Worm (Caenorhabditis elegans): ENCODE results near the gene R08C7.11.

The R08C7.11 gene

DNA sequence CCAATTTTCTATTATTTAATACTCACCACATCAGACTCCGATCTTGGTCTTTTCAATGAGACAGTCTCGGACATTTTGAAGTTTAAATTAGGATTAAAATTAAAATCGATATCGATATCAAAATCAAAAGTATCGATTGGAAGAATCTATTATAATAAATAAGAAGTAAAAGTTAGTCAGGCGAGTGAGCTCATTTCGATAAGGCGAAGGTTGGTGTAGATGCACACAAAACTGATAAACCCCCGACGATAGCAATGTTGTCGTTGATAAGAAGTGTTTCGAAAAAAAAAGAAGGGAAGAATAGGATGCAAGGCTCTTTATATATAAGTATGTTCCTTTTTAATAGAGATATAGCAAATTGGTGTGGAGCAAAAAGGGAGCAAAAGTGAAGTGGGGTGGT lies 27.8 kb upstream of the R08C7.11 start, which contains the start of gene M01H9.4:
TSS of gene M01H9.4 (minus strand) at position 379 of the 400 bp plus-strand sequence.
- peak; percentile 98 for TF ChIP-seq elt-2 (tag; optimal IDR thresholded peaks at IDR 0.05)
- TF ChIP-seq pqm-1 (tag; optimal IDR thresholded peaks at IDR 0.05), result peak; percentile 4
- no peak for TF ChIP-seq ceh-18 (tag; optimal IDR thresholded peaks at IDR 0.05)

DNA sequence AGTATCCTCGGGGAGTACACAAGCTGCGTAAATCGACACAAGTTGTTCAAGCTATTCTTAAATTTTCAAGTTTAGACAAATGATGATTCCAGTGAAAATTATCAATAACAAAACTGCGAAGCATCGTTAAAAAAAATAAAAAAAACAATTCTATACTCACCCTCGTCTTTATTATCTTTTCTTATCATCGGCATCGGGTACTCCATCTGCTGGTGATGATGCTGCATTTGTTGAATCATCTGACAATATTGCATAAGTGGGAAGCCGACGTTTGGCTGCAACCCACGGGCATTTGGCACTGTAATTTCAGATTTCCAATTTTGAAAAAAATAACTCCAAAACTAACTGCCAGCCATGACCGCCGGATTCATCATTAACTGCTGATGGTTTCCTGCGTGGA lies 26.6 kb upstream of the R08C7.11 start:
- TF ChIP-seq ceh-2 (tag; optimal IDR thresholded peaks at IDR 0.05) (no peak), hlh-15 (tag; optimal IDR thresholded peaks at IDR 0.05) (no peak), ttx-3 (tag; optimal IDR thresholded peaks at IDR 0.05) (no peak), K02D7.2 (tag; optimal IDR thresholded peaks at IDR 0.05) (no peak), ceh-18 (tag; optimal IDR thresholded peaks at IDR 0.05) (no peak), gmeb-2 (tag; optimal IDR thresholded peaks at IDR 0.05) (no peak), sox-4 (tag; optimal IDR thresholded peaks at IDR 0.05) (no peak), ama-1 (optimal IDR thresholded peaks at IDR 0.05) (no peak), npax-4 (tag; optimal IDR thresholded peaks at IDR 0.05) (no peak), hlh-30 (tag; optimal IDR thresholded peaks at IDR 0.05; ENCODE audit: insufficient read depth) (no peak), zip-5 (tag; optimal IDR thresholded peaks at IDR 0.05) (no peak), dmd-4 (tag; optimal IDR thresholded peaks at IDR 0.05; ENCODE audit: borderline replicate concordance) (no peak), fkh-10 (GFP tag; optimal IDR thresholded peaks at IDR 0.05) (no peak), hlh-13 (GFP tag; optimal IDR thresholded peaks at IDR 0.05) (no peak)

DNA sequence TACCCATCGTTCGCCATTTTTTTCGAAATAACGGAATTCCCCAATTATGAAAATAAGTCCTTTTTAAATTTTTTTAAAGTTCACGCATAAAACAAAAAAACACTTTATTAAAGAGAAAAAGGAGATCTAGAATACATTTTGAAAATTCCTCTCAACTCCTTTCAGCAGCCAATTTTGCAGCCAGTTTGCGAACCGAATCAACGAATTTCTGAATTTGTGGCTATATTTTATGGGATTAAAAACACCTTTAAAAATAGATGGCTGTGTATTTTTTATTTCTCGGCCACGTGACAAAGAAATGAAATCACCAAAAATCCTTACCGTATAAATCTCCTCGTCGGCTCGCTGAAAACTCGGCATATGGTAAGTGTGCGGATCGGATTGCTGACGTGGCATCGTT lies 25.3 kb upstream of the R08C7.11 start, which contains the start of gene M01H9.10:
TSS of gene M01H9.10 (minus strand) at position 101 of the 400 bp plus-strand sequence.
- no peak for TF ChIP-seq nhr-232 (tag; optimal IDR thresholded peaks at IDR 0.05)
- no peak for TF ChIP-seq gmeb-2 (tag; optimal IDR thresholded peaks at IDR 0.05)
- TF ChIP-seq ceh-31 (tag; optimal IDR thresholded peaks at IDR 0.05), result no peak
- no peak for TF ChIP-seq C08G9.2 (tag; optimal IDR thresholded peaks at IDR 0.05)
- no peak for TF ChIP-seq hlh-6 (tag; optimal IDR thresholded peaks at IDR 0.05)
- TF ChIP-seq nfya-1 (tag; optimal IDR thresholded peaks at IDR 0.05), result no peak

DNA sequence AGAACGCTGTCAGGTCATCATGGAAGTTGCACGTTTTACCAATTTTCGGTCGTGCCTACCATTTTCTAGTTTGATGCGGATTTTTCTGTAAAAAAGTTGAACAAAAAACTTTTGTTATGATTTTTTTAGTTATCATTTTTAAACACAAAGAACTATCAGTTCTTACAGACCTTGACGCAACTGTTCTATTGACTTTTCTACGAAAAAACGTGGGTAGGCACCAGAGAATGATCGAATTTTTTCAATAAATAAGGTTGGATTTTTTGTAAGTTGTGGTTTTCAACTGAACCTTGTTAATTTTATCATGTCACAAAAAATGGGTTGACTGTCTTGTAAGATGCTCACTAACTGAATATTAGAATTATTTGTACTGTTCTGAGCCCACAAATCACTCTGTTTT lies 23.9 kb upstream of the R08C7.11 start:
- TF ChIP-seq rnt-1 (tag; optimal IDR thresholded peaks at IDR 0.05), result no peak
- no peak for TF ChIP-seq hlh-13 (GFP tag; optimal IDR thresholded peaks at IDR 0.05)
- no peak for TF ChIP-seq eyg-1 (tag; optimal IDR thresholded peaks at IDR 0.05)
- TF ChIP-seq ceh-14 (tag; optimal IDR thresholded peaks at IDR 0.05), result no peak
- TF ChIP-seq dmd-4 (tag; optimal IDR thresholded peaks at IDR 0.05; ENCODE audit: borderline replicate concordance), result no peak
- no peak for TF ChIP-seq T23F11.4 (GFP tag; optimal IDR thresholded peaks at IDR 0.05)
- TF ChIP-seq ceh-22 (tag; optimal IDR thresholded peaks at IDR 0.05), result no peak
- TF ChIP-seq hlh-6 (tag; optimal IDR thresholded peaks at IDR 0.05), result no peak

DNA sequence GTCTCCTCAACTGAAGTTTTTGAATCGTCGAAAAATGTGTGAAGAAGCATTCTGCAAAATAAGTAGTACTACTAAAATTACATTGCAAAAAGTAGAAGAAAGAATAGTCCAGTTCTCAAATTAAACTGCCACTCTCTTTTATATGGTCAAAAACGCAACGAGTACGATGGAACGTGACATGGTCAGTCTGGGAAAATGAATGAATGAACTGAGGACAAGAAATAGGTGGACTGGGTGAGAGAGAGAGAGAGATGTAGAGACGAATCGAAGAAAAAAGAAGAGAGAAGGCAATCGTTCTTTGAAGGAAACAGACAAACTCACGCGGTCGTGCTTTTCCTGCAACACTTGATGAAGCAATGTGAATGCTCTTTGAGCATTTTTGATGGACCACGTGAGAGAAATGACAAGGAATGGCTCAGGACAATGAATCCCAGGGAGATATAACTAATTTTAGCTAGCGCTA lies 22.3 kb upstream of the R08C7.11 start, which contains the start of gene M01H9.3:
TSS of gene M01H9.3 (minus strand) at position 51 of the 463 bp plus-strand sequence.
- TF ChIP-seq ceh-18 (tag; optimal IDR thresholded peaks at IDR 0.05) (peak; percentile 82), ceh-30 (tag; optimal IDR thresholded peaks at IDR 0.05) (no peak), unc-55 (GFP tag; optimal IDR thresholded peaks at IDR 0.05) (peak; percentile 51)

DNA sequence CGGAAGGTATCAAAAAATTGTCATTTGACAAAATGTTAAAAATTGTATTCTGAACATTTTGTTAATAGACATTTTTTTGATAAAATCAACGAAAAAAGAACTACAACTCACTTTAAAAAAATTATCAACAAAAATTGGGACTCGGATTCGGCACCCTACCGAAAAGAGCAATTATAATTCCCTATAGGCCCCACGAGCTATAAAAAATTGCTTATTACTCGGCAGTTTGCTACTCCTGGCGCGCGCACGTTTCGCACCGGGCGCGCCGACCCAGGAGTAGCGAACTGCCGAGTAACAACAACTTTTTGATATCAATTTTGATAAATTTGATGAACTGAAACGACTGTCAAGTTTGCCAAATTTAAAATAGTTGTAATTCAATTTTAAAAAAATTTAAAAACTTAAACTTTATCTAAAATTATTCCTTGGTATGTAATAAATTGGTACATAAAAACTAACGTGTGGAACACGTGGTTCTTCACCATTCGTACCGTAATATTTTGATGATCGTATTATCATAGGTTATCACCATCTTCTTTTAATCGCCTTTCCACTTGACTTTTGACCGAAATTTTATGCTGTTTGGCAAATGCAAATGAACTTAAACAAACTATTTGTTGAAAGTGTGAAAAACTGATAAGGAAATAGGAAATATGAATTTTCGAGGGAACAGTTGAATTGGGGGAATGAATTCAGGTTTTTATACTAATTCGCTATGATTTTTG lies 20.8 kb upstream of the R08C7.11 start:
- TF ChIP-seq hlh-15 (tag; optimal IDR thresholded peaks at IDR 0.05), result no peak
- TF ChIP-seq F13H6.1 (tag; optimal IDR thresholded peaks at IDR 0.05), result no peak
- TF ChIP-seq che-1 (tag; optimal IDR thresholded peaks at IDR 0.05), result no peak
- no peak for TF ChIP-seq ceh-22 (tag; optimal IDR thresholded peaks at IDR 0.05)
- TF ChIP-seq pag-3 (tag; optimal IDR thresholded peaks at IDR 0.05; ENCODE audit: borderline replicate concordance), result no peak
- no peak for TF ChIP-seq ceh-2 (tag; optimal IDR thresholded peaks at IDR 0.05)

Measured in whole organism, late embryonic.